Fruit fly (Drosophila melanogaster): ENCODE measurements around the gene CG42717.

Gene CG42717

dm6 chr3L:16026065-16026789 is 6.8 kb downstream of the CG42717 start (continued):
- peak; percentile 11 for TF ChIP-seq CoRest (tag; optimal IDR thresholded peaks at IDR 0.05)
- peak; percentile 57 for TF ChIP-seq Sox100B (GFP tag; optimal IDR thresholded peaks at IDR 0.05)
- peak; percentile 60 for TF ChIP-seq gem (tag; optimal IDR thresholded peaks at IDR 0.05)
- peak; percentile 58 for TF ChIP-seq CG18764 (GFP tag; optimal IDR thresholded peaks at IDR 0.05)
- peak; percentile 95 for TF ChIP-seq chinmo (GFP tag; IDR thresholded peaks at IDR 0.05; ENCODE audit: partially characterized antibody)
- peak; percentile 84 for TF ChIP-seq gce (GFP tag; IDR thresholded peaks at IDR 0.05)
- no peak for TF ChIP-seq CG18011 (GFP tag; optimal IDR thresholded peaks at IDR 0.05)
- no peak for TF ChIP-seq CG17802 (tag; optimal IDR thresholded peaks at IDR 0.05)
- peak; percentile 55 for TF ChIP-seq CG31365 (tag; optimal IDR thresholded peaks at IDR 0.05)
- TF ChIP-seq jigr1 (GFP tag; IDR thresholded peaks at IDR 0.05), result no peak
- peak; percentile 30 to 54 for TF ChIP-seq chif (GFP tag; optimal IDR thresholded peaks at IDR 0.05)
- TF ChIP-seq slp2 (GFP tag; optimal IDR thresholded peaks at IDR 0.05), result peak; percentile 33
- TF ChIP-seq salm (tag; optimal IDR thresholded peaks at IDR 0.05), result peak; percentile 55
- no peak for TF ChIP-seq Elba2 (GFP tag; optimal IDR thresholded peaks at IDR 0.05)
- TF ChIP-seq CG6813 (GFP tag; optimal IDR thresholded peaks at IDR 0.05), result peak; percentile 79
- TF ChIP-seq PHDP (tag; optimal IDR thresholded peaks at IDR 0.05), result peak; percentile 51
- TF ChIP-seq CG12071 (GFP tag; optimal IDR thresholded peaks at IDR 0.05), result peak; percentile 59
- TF ChIP-seq emc (GFP tag; optimal IDR thresholded peaks at IDR 0.05), result no peak
- no peak for TF ChIP-seq CG5245 (GFP tag; optimal IDR thresholded peaks at IDR 0.05)
- TF ChIP-seq Mes4 (GFP tag; optimal IDR thresholded peaks at IDR 0.05), result peak; percentile 72
- peak; percentile 11 for TF ChIP-seq chn (GFP tag; optimal IDR thresholded peaks at IDR 0.05)
- peak; percentile 56 for TF ChIP-seq CG8359 (GFP tag; optimal IDR thresholded peaks at IDR 0.05; ENCODE audit: borderline replicate concordance)
- TF ChIP-seq CG8765 (GFP tag; IDR thresholded peaks at IDR 0.05), result no peak
- TF ChIP-seq bcd (GFP tag; optimal IDR thresholded peaks at IDR 0.05), result peak; percentile 57
- peak; percentile 35; the same call in 1 of the 2 replicates for TF ChIP-seq ranshi (GFP tag; IDR thresholded peaks at IDR 0.05)
- TF ChIP-seq br (optimal IDR thresholded peaks at IDR 0.05), result no peak
- TF ChIP-seq Rx (GFP tag; IDR thresholded peaks at IDR 0.05), result 0 out of 2 replicates have a peak, but pooled peaks have one; percentile 17
- TF ChIP-seq CG4404 (GFP tag; IDR thresholded peaks at IDR 0.05), result peak; percentile 20; the same call in 1 of the 2 replicates
- TF ChIP-seq ATbp (GFP tag; optimal IDR thresholded peaks at IDR 0.05), result peak; percentile 90
- peak; percentile 7 for TF ChIP-seq CG7271 (tag; optimal IDR thresholded peaks at IDR 0.05)
- TF ChIP-seq CG11723 (GFP tag; optimal IDR thresholded peaks at IDR 0.05), result peak; percentile 78
- TF ChIP-seq HLH3B (GFP tag; IDR thresholded peaks at IDR 0.05), result peak; percentile 65; the same call in 1 of the 2 replicates
- peak; percentile 54; the same call in 1 of the 3 replicates for TF ChIP-seq Dbx (GFP tag; IDR thresholded peaks at IDR 0.05)
- peak; percentile 15 for TF ChIP-seq cg (GFP tag; optimal IDR thresholded peaks at IDR 0.05)
- TF ChIP-seq Hr3 (GFP tag; optimal IDR thresholded peaks at IDR 0.05), result no peak
- TF ChIP-seq GATAe (GFP tag; conservative IDR thresholded peaks at IDR 0.05), result no peak
- TF ChIP-seq Bdp1 (GFP tag; optimal IDR thresholded peaks at IDR 0.05), result peak; percentile 59
- TF ChIP-seq Sry-β (GFP tag; optimal IDR thresholded peaks at IDR 0.05), result peak; percentile 4
- TF ChIP-seq sc (optimal IDR thresholded peaks at IDR 0.05), result no peak
- peak; percentile 77 for TF ChIP-seq sc (GFP tag; optimal IDR thresholded peaks at IDR 0.05)
- TF ChIP-seq Hmx (GFP tag; optimal IDR thresholded peaks at IDR 0.05), result no peak
- TF ChIP-seq CG1529 (GFP tag; optimal IDR thresholded peaks at IDR 0.05), result peak; percentile 79
- TF ChIP-seq amos (GFP tag; IDR thresholded peaks at IDR 0.05; ENCODE audit: partially characterized antibody), result no peak
- TF ChIP-seq CG10321 (GFP tag; IDR thresholded peaks at IDR 0.05), result peak; percentile 65
- TF ChIP-seq Hr78 (GFP tag; optimal IDR thresholded peaks at IDR 0.05), result no peak
- peak; percentile 42 for TF ChIP-seq NfI (GFP tag; optimal IDR thresholded peaks at IDR 0.05)
- TF ChIP-seq Antp (GFP tag; optimal IDR thresholded peaks at IDR 0.05), result peak; percentile 55
- peak; percentile 60 for TF ChIP-seq CG13424 (tag; optimal IDR thresholded peaks at IDR 0.05)
- peak; percentile 45 for TF ChIP-seq cato (GFP tag; optimal IDR thresholded peaks at IDR 0.05; ENCODE audit: borderline replicate concordance)

All from whole organism, embryonic.